Worm (Caenorhabditis elegans) whole organism, L2 larva: ENCODE results near the gene srr-9.

Experiments
- C34F6.9 ChIP-seq: fragments of 150-350 bp; optimal IDR thresholded peaks from 2 replicates; lab custom pipeline; 2014; ENCODE audit warnings: missing biosample characterization, missing genetic modification characterization
- F13H6.1 ChIP-seq: sonication (generic microtip); optimal IDR thresholded peaks from 2 replicates; lab custom pipeline; 2016; ENCODE audit warnings: missing genetic modification characterization, missing compliant biosample characterization
- R02D3.7 ChIP-seq: fragments of 150-350 bp; optimal IDR thresholded peaks from 2 replicates; lab custom pipeline; 2014; ENCODE audit warnings: missing biosample characterization, missing genetic modification characterization
- Y55F3AM.14 ChIP-seq: fragments of 200-800 bp; sonication (Bioruptor generic); optimal IDR thresholded peaks from 2 replicates; lab custom pipeline; 2018; ENCODE audit warnings: mild to moderate bottlenecking, missing genetic modification characterization, missing compliant biosample characterization
- ZK546.5 ChIP-seq: sonication (generic microtip); optimal IDR thresholded peaks from 2 replicates; lab custom pipeline; 2017; ENCODE audit warnings: missing biosample characterization, missing genetic modification characterization
- alr-1 ChIP-seq: fragments of 150-350 bp; optimal IDR thresholded peaks from 2 replicates; lab custom pipeline; 2014; ENCODE audit warnings: missing biosample characterization, missing genetic modification characterization
- aly-2 ChIP-seq: fragments of 150-350 bp; optimal IDR thresholded peaks from 2 replicates; lab custom pipeline; 2014; ENCODE audit warnings: missing biosample characterization, missing genetic modification characterization
- ama-1 ChIP-seq: fragments of 150-350 bp; optimal IDR thresholded peaks from 2 replicates; lab custom pipeline; 2018; ENCODE audit warnings: inconsistent platforms
- blmp-1 ChIP-seq: sonication (generic microtip); optimal IDR thresholded peaks from 2 replicates; lab custom pipeline; 2017; ENCODE audit warnings: missing genetic modification characterization, mild to moderate bottlenecking, missing compliant biosample characterization, antibody characterized with exemption, moderate library complexity; ENCODE audit not compliant: insufficient read depth
- ceh-16 ChIP-seq: fragments of 150-350 bp; optimal IDR thresholded peaks from 2 replicates; lab custom pipeline; 2014; ENCODE audit warnings: missing biosample characterization, missing genetic modification characterization
- ceh-82 ChIP-seq: fragments of 150-350 bp; optimal IDR thresholded peaks from 2 replicates; lab custom pipeline; 2014; ENCODE audit warnings: missing biosample characterization, missing genetic modification characterization
- crh-2 ChIP-seq: sonication (generic microtip); optimal IDR thresholded peaks from 2 replicates; lab custom pipeline; 2017; ENCODE audit warnings: missing biosample characterization, missing genetic modification characterization
- dmd-4 ChIP-seq: sonication (generic microtip); optimal IDR thresholded peaks from 2 replicates; lab custom pipeline; 2017; ENCODE audit warnings: missing biosample characterization, missing genetic modification characterization
- egl-27 ChIP-seq: sonication (generic microtip); optimal IDR thresholded peaks from 3 replicates; lab custom pipeline; 2017; ENCODE audit warnings: missing biosample characterization, missing genetic modification reagents, missing genetic modification characterization
- elt-1 ChIP-seq: fragments of 150-350 bp; optimal IDR thresholded peaks from 2 replicates; lab custom pipeline; 2014; ENCODE audit warnings: missing biosample characterization, missing genetic modification characterization
- elt-3 ChIP-seq: sonication (generic microtip); optimal IDR thresholded peaks from 2 replicates; lab custom pipeline; 2017; ENCODE audit warnings: missing biosample characterization, missing genetic modification characterization
- fos-1 ChIP-seq: fragments of 150-350 bp; optimal IDR thresholded peaks from 2 replicates; lab custom pipeline; 2014; ENCODE audit warnings: missing biosample characterization, missing genetic modification characterization
- gmeb-1 ChIP-seq: fragments of 150-350 bp; optimal IDR thresholded peaks from 2 replicates; lab custom pipeline; 2014; ENCODE audit warnings: missing biosample characterization, missing genetic modification characterization
- lin-11 ChIP-seq: fragments of 150-350 bp; sonication (generic microtip); optimal IDR thresholded peaks from 2 replicates; lab custom pipeline; 2014; ENCODE audit warnings: missing biosample characterization, missing genetic modification characterization, inconsistent platforms, mixed read lengths
- lin-13 ChIP-seq: fragments of 150-350 bp; optimal IDR thresholded peaks from 2 replicates; lab custom pipeline; 2014; ENCODE audit warnings: missing biosample characterization, missing genetic modification reagents, missing genetic modification characterization
- lin-39 ChIP-seq: fragments of 150-350 bp; optimal IDR thresholded peaks from 2 replicates; lab custom pipeline; 2014; ENCODE audit warnings: missing biosample characterization, missing genetic modification reagents, missing genetic modification characterization
- lsy-2 ChIP-seq, 2 experiments: fragments of 150-350 bp in 1 of 2; sonication (generic microtip) in 1 of 2; optimal IDR thresholded peaks; 2 replicates each; lab custom pipeline; 2014 to 2017; ENCODE audit warnings: missing biosample characterization in 2 of 2, missing genetic modification characterization in 2 of 2
- mab-5 ChIP-seq: fragments of 150-350 bp; optimal IDR thresholded peaks from 2 replicates; lab custom pipeline; 2014; ENCODE audit warnings: missing biosample characterization, missing genetic modification characterization
- mbf-1 ChIP-seq: sonication (generic microtip); optimal IDR thresholded peaks from 2 replicates; lab custom pipeline; 2017; ENCODE audit warnings: missing biosample characterization, missing genetic modification characterization
- mdl-1 ChIP-seq, 2 experiments: fragments of 150-350 bp in 1 of 2; sonication (generic microtip) in 1 of 2; optimal IDR thresholded peaks; 2 replicates each; lab custom pipeline; 2017; ENCODE audit warnings: missing biosample characterization in 2 of 2, missing genetic modification characterization in 2 of 2
- nhr-10 ChIP-seq: sonication (generic microtip); optimal IDR thresholded peaks from 2 replicates; lab custom pipeline; 2017; ENCODE audit warnings: missing biosample characterization, missing genetic modification characterization
- nhr-11 ChIP-seq: fragments of 150-350 bp; optimal IDR thresholded peaks from 2 replicates; lab custom pipeline; 2014; ENCODE audit warnings: missing biosample characterization, missing genetic modification characterization
- nhr-12 ChIP-seq: fragments of 150-350 bp; optimal IDR thresholded peaks from 2 replicates; lab custom pipeline; 2014; ENCODE audit warnings: missing biosample characterization, missing genetic modification characterization
- nhr-129 ChIP-seq: fragments of 150-350 bp; optimal IDR thresholded peaks from 2 replicates; lab custom pipeline; 2014; ENCODE audit warnings: missing biosample characterization, missing genetic modification characterization
- nhr-21 ChIP-seq: fragments of 150-350 bp; optimal IDR thresholded peaks from 2 replicates; lab custom pipeline; 2014; ENCODE audit warnings: missing biosample characterization, missing genetic modification characterization
- nhr-23 ChIP-seq: fragments of 150-350 bp; optimal IDR thresholded peaks from 2 replicates; lab custom pipeline; 2014; ENCODE audit warnings: missing biosample characterization, missing genetic modification reagents, missing genetic modification characterization
- nhr-237 ChIP-seq: fragments of 150-350 bp; optimal IDR thresholded peaks from 2 replicates; lab custom pipeline; 2014; ENCODE audit warnings: missing biosample characterization, missing genetic modification characterization
- nhr-25 ChIP-seq: fragments of 150-350 bp; sonication (generic microtip); optimal IDR thresholded peaks from 3 replicates; lab custom pipeline; 2014; ENCODE audit warnings: missing biosample characterization, missing genetic modification characterization
- nhr-6 ChIP-seq: fragments of 150-350 bp; optimal IDR thresholded peaks from 2 replicates; lab custom pipeline; 2014; ENCODE audit warnings: missing biosample characterization, missing genetic modification characterization
- nhr-77 ChIP-seq: fragments of 150-350 bp; optimal IDR thresholded peaks from 2 replicates; lab custom pipeline; 2014; ENCODE audit warnings: missing biosample characterization, missing genetic modification characterization
- peb-1 ChIP-seq: fragments of 150-350 bp; optimal IDR thresholded peaks from 2 replicates; lab custom pipeline; 2014; ENCODE audit warnings: missing biosample characterization, missing genetic modification characterization
- sem-4 ChIP-seq: fragments of 150-350 bp; optimal IDR thresholded peaks from 2 replicates; lab custom pipeline; 2014; ENCODE audit warnings: missing biosample characterization, missing genetic modification reagents, missing genetic modification characterization
- skn-1 ChIP-seq: sonication (generic microtip); optimal IDR thresholded peaks from 2 replicates; lab custom pipeline; 2017; ENCODE audit warnings: missing biosample characterization, missing genetic modification characterization
- sma-3 ChIP-seq: sonication (generic microtip); optimal IDR thresholded peaks from 2 replicates; lab custom pipeline; 2016; ENCODE audit warnings: missing genetic modification reagents, missing genetic modification characterization, missing compliant biosample characterization
- sma-9 ChIP-seq, 2 experiments: fragments of 150-350 bp in 1 of 2; sonication (generic microtip) in 1 of 2; optimal IDR thresholded peaks; 2 replicates each; lab custom pipeline; 2014 to 2016; ENCODE audit warnings: missing genetic modification characterization in 2 of 2, mild to moderate bottlenecking in 1 of 2, missing biosample characterization in 1 of 2, missing compliant biosample characterization in 1 of 2, missing genetic modification reagents in 1 of 2, moderate library complexity in 1 of 2
- snpc-4 ChIP-seq: fragments of 150-350 bp; optimal IDR thresholded peaks from 2 replicates; lab custom pipeline; 2014; ENCODE audit warnings: missing biosample characterization, missing genetic modification characterization
- unc-39 ChIP-seq: fragments of 150-350 bp; optimal IDR thresholded peaks from 2 replicates; lab custom pipeline; 2014; ENCODE audit warnings: missing biosample characterization, missing genetic modification characterization
- unc-55 ChIP-seq: fragments of 150-350 bp; sonication (generic microtip); optimal IDR thresholded peaks from 3 replicates; lab custom pipeline; 2014; ENCODE audit warnings: missing biosample characterization, missing genetic modification reagents, missing genetic modification characterization
- unc-62 ChIP-seq: fragments of 150-350 bp; optimal IDR thresholded peaks from 2 replicates; lab custom pipeline; 2014; ENCODE audit warnings: missing biosample characterization, missing genetic modification reagents, missing genetic modification characterization
- zag-1 ChIP-seq: fragments of 150-350 bp; optimal IDR thresholded peaks from 2 replicates; lab custom pipeline; 2014; ENCODE audit warnings: missing biosample characterization, missing genetic modification characterization
- ztf-1 ChIP-seq: fragments of 200-800 bp; sonication (Bioruptor generic); conservative IDR thresholded peaks from 2 replicates; pipeline ENCODE4 v1.3.6; 2022; ENCODE audit warnings: missing genetic modification characterization, missing compliant biosample characterization
- ztf-11 ChIP-seq: sonication (generic microtip); optimal IDR thresholded peaks from 2 replicates; lab custom pipeline; 2017; ENCODE audit warnings: missing biosample characterization, missing genetic modification characterization
- ztf-4 ChIP-seq: fragments of 150-350 bp; optimal IDR thresholded peaks from 2 replicates; lab custom pipeline; 2014; ENCODE audit warnings: missing biosample characterization, missing genetic modification characterization

srr-9 gene

ce11 chrV:7728679-7729027 is 9.2 kb upstream of the srr-9 start, which contains the start of gene Y97E10C.1:
TSS of gene Y97E10C.1 (plus strand) at chrV:7728879.
- TF ChIP-seq fos-1 (tag; lab: Kevin White, UChicago) (no peak), F13H6.1 (tag; lab: Kevin White, UChicago) (no peak), ama-1 (lab: Kevin White, UChicago) (no peak), unc-62 (GFP tag; lab: Kevin White, UChicago) (no peak), unc-39 (tag; lab: Kevin White, UChicago) (no peak), ztf-4 (tag; lab: Kevin White, UChicago) (no peak), nhr-77 (tag; lab: Kevin White, UChicago) (no peak), elt-3 (no peak), nhr-21 (no peak), snpc-4 (tag; lab: Kevin White, UChicago) (no peak), ztf-11 (tag; lab: Kevin White, UChicago) (no peak), nhr-129 (no peak), mdl-1 (tag; optimal IDR thresholded peaks at IDR 0.05; lab: Kevin White, UChicago) (no peak), sma-3 (GFP tag; lab: Kevin White, UChicago) (no peak), alr-1 (tag; lab: Kevin White, UChicago) (no peak), blmp-1 (tag; lab: Kevin White, UChicago) (no peak), zag-1 (tag; lab: Kevin White, UChicago) (no peak), nhr-237 (tag; lab: Kevin White, UChicago) (no peak)
- TF ChIP-seq, all 48 proteins: peak for 0

ce11 chrV:7730488-7730887 is 7.3 kb upstream of the srr-9 start:
- TF ChIP-seq unc-39 (tag; lab: Kevin White, UChicago) = no peak
- TF ChIP-seq nhr-10 (tag; lab: Kevin White, UChicago) = no peak
- TF ChIP-seq sma-9 (GFP tag; optimal IDR thresholded peaks at IDR 0.05; lab: Kevin White, UChicago) = peak; percentile 42
- TF ChIP-seq sma-9 (tag; optimal IDR thresholded peaks at IDR 0.05; lab: Kevin White, UChicago) = no peak
- TF ChIP-seq sem-4 = peak; percentile 19
- TF ChIP-seq aly-2 (tag; lab: Kevin White, UChicago) = no peak
- TF ChIP-seq nhr-21 = peak; percentile 49
- TF ChIP-seq unc-55 (GFP tag; lab: Kevin White, UChicago) = peak; percentile 24
- TF ChIP-seq ztf-1 (GFP tag; lab: Robert Waterston, UW) = no peak
- peak in 1 of 2 experiments; percentile 52 for TF ChIP-seq lsy-2 (tag; optimal IDR thresholded peaks at IDR 0.05; lab: Kevin White, UChicago)
- no peak for TF ChIP-seq lin-39 (tag; lab: Kevin White, UChicago)
- TF ChIP-seq alr-1 (tag; lab: Kevin White, UChicago) = no peak
- no peak for TF ChIP-seq unc-62 (GFP tag; lab: Kevin White, UChicago)
- peak; percentile 68 for TF ChIP-seq F13H6.1 (tag; lab: Kevin White, UChicago)
- TF ChIP-seq crh-2 = peak; percentile 68
- no peak for TF ChIP-seq egl-27
- no peak for TF ChIP-seq lin-11 (tag; lab: Kevin White, UChicago)
- TF ChIP-seq skn-1 (tag; lab: Kevin White, UChicago) = no peak
- TF ChIP-seq elt-1 (tag; lab: Kevin White, UChicago) = no peak
- no peak for TF ChIP-seq nhr-77 (tag; lab: Kevin White, UChicago)
- TF ChIP-seq C34F6.9 = peak; percentile 15
- TF ChIP-seq mbf-1 (tag; lab: Kevin White, UChicago) = no peak
- no peak for TF ChIP-seq zag-1 (tag; lab: Kevin White, UChicago)
- TF ChIP-seq blmp-1 (tag; lab: Kevin White, UChicago) = no peak
- TF ChIP-seq nhr-237 (tag; lab: Kevin White, UChicago) = no peak
- no peak for TF ChIP-seq elt-3
- TF ChIP-seq nhr-25 = peak; percentile 46
- TF ChIP-seq Y55F3AM.14 = peak; percentile 57
- TF ChIP-seq ZK546.5 (tag; lab: Kevin White, UChicago) = no peak
- TF ChIP-seq R02D3.7 = no peak
- TF ChIP-seq snpc-4 (tag; lab: Kevin White, UChicago) = no peak
- TF ChIP-seq peb-1 = no peak
- no peak for TF ChIP-seq nhr-12 (tag; lab: Kevin White, UChicago)
- no peak for TF ChIP-seq ztf-11 (tag; lab: Kevin White, UChicago)
- TF ChIP-seq sma-3 (GFP tag; lab: Kevin White, UChicago) = peak; percentile 57
- peak; percentile 20 for TF ChIP-seq nhr-6 (tag; lab: Kevin White, UChicago)
- no peak for TF ChIP-seq nhr-11
- TF ChIP-seq fos-1 (tag; lab: Kevin White, UChicago) = peak; percentile 63
- TF ChIP-seq mdl-1 (tag; optimal IDR thresholded peaks at IDR 0.05; lab: Kevin White, UChicago) = no peak
- TF ChIP-seq nhr-129 = peak; percentile 67
- TF ChIP-seq nhr-23 = no peak
- no peak for TF ChIP-seq dmd-4 (tag; lab: Kevin White, UChicago)
- peak; percentile 42 for TF ChIP-seq gmeb-1 (tag; lab: Kevin White, UChicago)
- TF ChIP-seq ztf-4 (tag; lab: Kevin White, UChicago) = peak; percentile 63
- TF ChIP-seq ceh-82 (tag; lab: Kevin White, UChicago) = no peak
- peak; percentile 61 for TF ChIP-seq ama-1 (lab: Kevin White, UChicago)
- TF ChIP-seq ceh-16 (tag; lab: Kevin White, UChicago) = no peak
- no peak for TF ChIP-seq mab-5 (tag; lab: Kevin White, UChicago)
- peak; percentile 44 for TF ChIP-seq lin-13 (GFP tag; lab: Kevin White, UChicago)
